Fruit fly (Drosophila melanogaster): ENCODE data around the gene TfIIFalpha.
A peak's percentile ranks its signal among the peaks of the same experiment; 100 is the strongest.

The TfIIFalpha gene

DNA sequence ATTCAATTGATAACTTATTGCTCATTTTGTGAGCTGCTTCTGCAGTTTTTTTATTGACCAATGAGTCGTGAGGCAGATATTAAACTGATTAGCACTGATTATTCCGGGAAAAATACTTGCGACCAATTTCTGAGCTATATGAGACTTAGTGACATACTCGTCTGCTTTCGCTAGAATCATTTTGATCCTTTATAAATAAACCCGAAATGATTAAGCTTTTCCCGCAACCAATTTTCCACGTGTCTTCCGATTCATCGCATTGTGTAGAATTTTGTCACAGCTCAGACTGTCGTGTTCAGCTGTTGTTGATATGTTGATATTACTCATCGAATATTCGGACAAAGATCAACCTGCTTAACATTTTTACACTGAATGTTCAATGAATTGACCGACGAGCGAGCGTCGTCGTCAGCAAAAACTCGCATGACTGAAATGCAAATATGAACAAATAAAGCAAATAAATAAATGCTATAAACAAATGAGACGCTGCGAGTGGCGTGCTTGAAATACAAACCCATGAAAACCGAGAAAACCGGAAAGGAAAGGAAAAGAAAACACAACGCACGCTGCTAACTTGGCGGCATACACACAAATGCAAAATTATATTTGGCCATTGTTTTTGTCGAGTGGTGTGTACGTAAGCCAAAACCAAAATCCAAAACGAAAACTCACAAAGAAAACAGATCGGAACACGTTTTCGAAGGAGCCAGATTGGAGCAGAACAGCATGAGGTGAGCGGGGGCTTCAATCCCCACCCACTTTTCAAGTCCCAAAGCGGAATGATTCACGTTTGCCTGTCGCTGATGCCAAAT, 20.6 kb downstream of the TfIIFalpha start (continued):
- TF ChIP-seq sim (GFP tag; IDR thresholded peaks at IDR 0.05) = no peak
- TF ChIP-seq hth (optimal IDR thresholded peaks at IDR 0.05) = no peak
- TF ChIP-seq p53 (GFP tag; optimal IDR thresholded peaks at IDR 0.05) = no peak
- TF ChIP-seq dmrt99B (tag; optimal IDR thresholded peaks at IDR 0.05) = peak; percentile 40
- TF ChIP-seq CG13775 (GFP tag; optimal IDR thresholded peaks at IDR 0.05) = no peak
- no peak for TF ChIP-seq Hmx (GFP tag; optimal IDR thresholded peaks at IDR 0.05)
- TF ChIP-seq otp (GFP tag; IDR thresholded peaks at IDR 0.05) = no peak
- TF ChIP-seq Awh (GFP tag; IDR thresholded peaks at IDR 0.05) = no peak
- TF ChIP-seq gsb (GFP tag; IDR thresholded peaks at IDR 0.05) = no peak
- no peak for TF ChIP-seq CG10462 (GFP tag; optimal IDR thresholded peaks at IDR 0.05)
- peak; percentile 59 for TF ChIP-seq abd-A (tag; optimal IDR thresholded peaks at IDR 0.05)
- no peak for TF ChIP-seq mam (GFP tag; optimal IDR thresholded peaks at IDR 0.05)
- TF ChIP-seq Mes4 (GFP tag; optimal IDR thresholded peaks at IDR 0.05) = no peak
- no peak for TF ChIP-seq so (GFP tag; IDR thresholded peaks at IDR 0.05)
- no peak for TF ChIP-seq hb (GFP tag; IDR thresholded peaks at IDR 0.05; ENCODE audit: partially characterized antibody)
- no peak for TF ChIP-seq br (optimal IDR thresholded peaks at IDR 0.05)
- TF ChIP-seq CG10267 (tag; optimal IDR thresholded peaks at IDR 0.05) = no peak
- no peak for TF ChIP-seq CG4730 (GFP tag; IDR thresholded peaks at IDR 0.05)
- TF ChIP-seq CG13296 (GFP tag; optimal IDR thresholded peaks at IDR 0.05) = peak; percentile 43
- no peak for TF ChIP-seq CG16813 (GFP tag; IDR thresholded peaks at IDR 0.05; ENCODE audit: partially characterized antibody)
- peak; percentile 31 for TF ChIP-seq CG5180 (GFP tag; optimal IDR thresholded peaks at IDR 0.05)
- no peak for TF ChIP-seq CG7928 (GFP tag; optimal IDR thresholded peaks at IDR 0.05)
- TF ChIP-seq btn (GFP tag; optimal IDR thresholded peaks at IDR 0.05) = no peak
- peak; percentile 3 for TF ChIP-seq CG2202 (tag; optimal IDR thresholded peaks at IDR 0.05)
- no peak for TF ChIP-seq Ptx1 (GFP tag; IDR thresholded peaks at IDR 0.05)
- no peak for TF ChIP-seq CG33213 (GFP tag; optimal IDR thresholded peaks at IDR 0.05)
- no peak for TF ChIP-seq CkIIα-i1 (GFP tag; IDR thresholded peaks at IDR 0.05)
- TF ChIP-seq YL-1 (GFP tag; optimal IDR thresholded peaks at IDR 0.05) = no peak
- TF ChIP-seq dati (GFP tag; IDR thresholded peaks at IDR 0.05) = no peak
- TF ChIP-seq Fer1 (GFP tag; optimal IDR thresholded peaks at IDR 0.05) = peak; percentile 48
- no peak for TF ChIP-seq E2f1 (GFP tag; IDR thresholded peaks at IDR 0.05)
- TF ChIP-seq TFAM (GFP tag; optimal IDR thresholded peaks at IDR 0.05) = no peak
- no peak for TF ChIP-seq CG5953 (GFP tag; IDR thresholded peaks at IDR 0.05)
- no peak for TF ChIP-seq Sry-β (GFP tag; optimal IDR thresholded peaks at IDR 0.05)
- no peak for TF ChIP-seq MTF-1 (GFP tag; optimal IDR thresholded peaks at IDR 0.05; ENCODE audit: borderline replicate concordance)
- TF ChIP-seq CG10543 (GFP tag; optimal IDR thresholded peaks at IDR 0.05) = peak; percentile 34
- TF ChIP-seq Pdp1 (GFP tag; optimal IDR thresholded peaks at IDR 0.05) = no peak
- TF ChIP-seq Hr51 (GFP tag; optimal IDR thresholded peaks at IDR 0.05) = no peak
- peak; percentile 26 for TF ChIP-seq CG15269 (tag; optimal IDR thresholded peaks at IDR 0.05)
- TF ChIP-seq vvl (GFP tag; IDR thresholded peaks at IDR 0.05) = peak; percentile 46; the same call in 1 of the 2 replicates
- peak; percentile 31 for TF ChIP-seq CG11504 (tag; optimal IDR thresholded peaks at IDR 0.05)
- peak; percentile 26 for TF ChIP-seq lbe (GFP tag; optimal IDR thresholded peaks at IDR 0.05)
- no peak for TF ChIP-seq CG18262 (tag; optimal IDR thresholded peaks at IDR 0.05)
- peak; percentile 7 for TF ChIP-seq bab2 (GFP tag; optimal IDR thresholded peaks at IDR 0.05)
- no peak for TF ChIP-seq pb (GFP tag; optimal IDR thresholded peaks at IDR 0.05)
- no peak for TF ChIP-seq Ets65A (GFP tag)
- no peak for TF ChIP-seq unc-4 (GFP tag; IDR thresholded peaks at IDR 0.05; ENCODE audit: partially characterized antibody)
- TF ChIP-seq sna (GFP tag; IDR thresholded peaks at IDR 0.05; ENCODE audit: partially characterized antibody) = no peak
- TF ChIP-seq cad (GFP tag; optimal IDR thresholded peaks at IDR 0.05) = no peak
- TF ChIP-seq nau (GFP tag; optimal IDR thresholded peaks at IDR 0.05) = peak; percentile 49

All from whole organism, embryonic.